Fruit fly (Drosophila melanogaster): Measurements from ENCODE around the gene Sfxn1-3.
A peak's percentile ranks its signal among the peaks of the same experiment; 100 is the strongest.

The Sfxn1-3 gene

dm6 chr3R:4394654-4395581 lies 16.5 kb downstream of the Sfxn1-3 start:
- TF ChIP-seq Hr83 (GFP tag; optimal IDR thresholded peaks at IDR 0.05; ENCODE audit: poor library complexity, severe bottlenecking) (peak; percentile 53), Jra (GFP tag; optimal IDR thresholded peaks at IDR 0.05) (peak; percentile 62), sv (GFP tag; optimal IDR thresholded peaks at IDR 0.05) (peak; percentile 68), CG9705 (GFP tag; optimal IDR thresholded peaks at IDR 0.05) (peak; percentile 20), foxo (GFP tag; optimal IDR thresholded peaks at IDR 0.05) (peak; percentile 94 to 96), N (GFP tag; optimal IDR thresholded peaks at IDR 0.05) (no peak), dsf (GFP tag; optimal IDR thresholded peaks at IDR 0.05; ENCODE audit: borderline replicate concordance) (peak; percentile 3), Hnf4 (GFP tag; optimal IDR thresholded peaks at IDR 0.05) (peak; percentile 94), CrebA (GFP tag; optimal IDR thresholded peaks at IDR 0.05; ENCODE audit: borderline replicate concordance) (no peak), Vsx2 (GFP tag; optimal IDR thresholded peaks at IDR 0.05; ENCODE audit: partially characterized antibody) (no peak), Dfd (GFP tag; optimal IDR thresholded peaks at IDR 0.05) (no peak), Mio (GFP tag; optimal IDR thresholded peaks at IDR 0.05) (peak; percentile 71), tai (GFP tag; optimal IDR thresholded peaks at IDR 0.05) (no peak), jim (GFP tag; optimal IDR thresholded peaks at IDR 0.05) (peak; percentile 43), sage (GFP tag; optimal IDR thresholded peaks at IDR 0.05) (peak; percentile 92), Abd-B (GFP tag; optimal IDR thresholded peaks at IDR 0.05) (no peak), h (GFP tag; optimal IDR thresholded peaks at IDR 0.05) (peak; percentile 99), lola (GFP tag; optimal IDR thresholded peaks at IDR 0.05) (no peak), fru (GFP tag; optimal IDR thresholded peaks at IDR 0.05) (peak; percentile 95), pan (optimal IDR thresholded peaks at IDR 0.05) (no peak), usp (GFP tag; optimal IDR thresholded peaks at IDR 0.05) (no peak), brk (GFP tag; optimal IDR thresholded peaks at IDR 0.05) (peak; percentile 69), dl (GFP tag; optimal IDR thresholded peaks at IDR 0.05; ENCODE audit: insufficient read depth in 1 of 2, partially characterized antibody in 2 of 2) (no peak), Sp1 (GFP tag; optimal IDR thresholded peaks at IDR 0.05) (peak; percentile 89), Rel (GFP tag; optimal IDR thresholded peaks at IDR 0.05) (peak; percentile 79), Rel (tag; optimal IDR thresholded peaks at IDR 0.05) (peak; percentile 60), psq (GFP tag; optimal IDR thresholded peaks at IDR 0.05) (peak; percentile 84), br (GFP tag; optimal IDR thresholded peaks at IDR 0.05) (peak; percentile 95), OdsH (GFP tag; optimal IDR thresholded peaks at IDR 0.05) (peak; percentile 95), rgr (GFP tag; optimal IDR thresholded peaks at IDR 0.05) (peak; percentile 96), Dif (GFP tag; optimal IDR thresholded peaks at IDR 0.05; ENCODE audit: partially characterized antibody) (no peak), Hr78 (GFP tag; optimal IDR thresholded peaks at IDR 0.05) (no peak), CG32264 (GFP tag; optimal IDR thresholded peaks at IDR 0.05) (peak; percentile 95), GATAd (GFP tag; optimal IDR thresholded peaks at IDR 0.05) (no peak), HLH106 (tag; optimal IDR thresholded peaks at IDR 0.05) (peak; percentile 89), woc (GFP tag; optimal IDR thresholded peaks at IDR 0.05) (peak; percentile 96), ey (GFP tag; optimal IDR thresholded peaks at IDR 0.05) (peak; percentile 97), dmrt93B (GFP tag; optimal IDR thresholded peaks at IDR 0.05) (peak; percentile 80), Myc (optimal IDR thresholded peaks at IDR 0.05) (peak; percentile 91)

- TF ChIP-seq Jra (GFP tag; optimal IDR thresholded peaks at IDR 0.05) (no peak), GATAd (GFP tag; optimal IDR thresholded peaks at IDR 0.05) (no peak), foxo (GFP tag; optimal IDR thresholded peaks at IDR 0.05) (no peak), sage (GFP tag; optimal IDR thresholded peaks at IDR 0.05) (no peak), brk (GFP tag; optimal IDR thresholded peaks at IDR 0.05) (no peak), usp (GFP tag; optimal IDR thresholded peaks at IDR 0.05) (no peak), h (GFP tag; optimal IDR thresholded peaks at IDR 0.05) (peak; percentile 4), lola (GFP tag; optimal IDR thresholded peaks at IDR 0.05) (no peak), Rel (GFP tag; optimal IDR thresholded peaks at IDR 0.05) (no peak), Rel (tag; optimal IDR thresholded peaks at IDR 0.05) (peak; percentile 92), CrebA (GFP tag; optimal IDR thresholded peaks at IDR 0.05; ENCODE audit: borderline replicate concordance) (no peak), woc (GFP tag; optimal IDR thresholded peaks at IDR 0.05) (peak; percentile 6), OdsH (GFP tag; optimal IDR thresholded peaks at IDR 0.05) (no peak)
Measured at dm6 chr3R:4397403-4398079, 19.1 kb downstream of the Sfxn1-3 start, which contains the start of gene CG9855. Gene CG9855, minus strand, starts transcription at chr3R:4397875.
